Fruit fly (Drosophila melanogaster) whole organism, embryonic: ENCODE measurements around the gene CG3368.

ENCODE experiments used
- Atf3 ChIP-seq: fragments of 200-800 bp; sonication (Bioruptor generic); optimal IDR thresholded peaks from 3 replicates; lab custom pipeline; 2016; ENCODE audit warnings: missing biosample characterization, missing genetic modification characterization
- CG11093 ChIP-seq: fragments of 200-800 bp; sonication (Bioruptor generic); IDR thresholded peaks from 3 replicates; pipeline ENCODE4 v1.3.6; 2022; ENCODE audit warnings: missing biosample characterization, missing genetic modification characterization
- CG12071 ChIP-seq: fragments of 200-800 bp; sonication (Bioruptor generic); optimal IDR thresholded peaks from 3 replicates; lab custom pipeline; 2018; ENCODE audit warnings: missing biosample characterization, mild to moderate bottlenecking, missing genetic modification characterization
- CG13296 ChIP-seq: fragments of 200-800 bp; sonication (Bioruptor generic); optimal IDR thresholded peaks from 3 replicates; lab custom pipeline; 2018; ENCODE audit warnings: missing biosample characterization, mild to moderate bottlenecking, missing genetic modification characterization
- CG13424 ChIP-seq: fragments of 200-800 bp; sonication (Bioruptor generic); optimal IDR thresholded peaks from 2 replicates; lab custom pipeline; 2019; ENCODE audit warnings: missing biosample characterization, mild to moderate bottlenecking, missing genetic modification characterization, moderate library complexity
- CG1792 ChIP-seq: fragments of 200-800 bp; sonication (Bioruptor generic); optimal IDR thresholded peaks from 2 replicates; lab custom pipeline; 2016; ENCODE audit warnings: missing biosample characterization, missing genetic modification characterization
- CG18599 ChIP-seq: fragments of 200-800 bp; sonication (Bioruptor generic); optimal IDR thresholded peaks from 3 replicates; lab custom pipeline; 2017; ENCODE audit warnings: missing biosample characterization, missing genetic modification characterization, mild to moderate bottlenecking, moderate library complexity, missing genetic modification reagents
- CG2129 ChIP-seq: fragments of 200-800 bp; sonication (Bioruptor generic); IDR thresholded peaks from 2 replicates; pipeline ENCODE4 v1.3.6; 2022; ENCODE audit warnings: missing biosample characterization, missing genetic modification characterization; ENCODE audit not compliant: partially characterized antibody
- CG2202 ChIP-seq: fragments of 200-800 bp; sonication (Bioruptor generic); optimal IDR thresholded peaks from 2 replicates; lab custom pipeline; 2018; ENCODE audit warnings: missing biosample characterization, mild to moderate bottlenecking, missing genetic modification characterization
- CG31365 ChIP-seq: fragments of 200-800 bp; sonication (Bioruptor generic); optimal IDR thresholded peaks from 2 replicates; lab custom pipeline; 2018; ENCODE audit warnings: missing biosample characterization, mild to moderate bottlenecking, missing genetic modification characterization
- CG31441 ChIP-seq: fragments of 200-800 bp; sonication (Bioruptor generic); IDR thresholded peaks from 2 replicates; pipeline ENCODE4 v1.3.6; 2022; ENCODE audit warnings: missing biosample characterization, missing genetic modification characterization
- CG32767 ChIP-seq: fragments of 200-800 bp; sonication (Bioruptor generic); IDR thresholded peaks from 2 replicates; pipeline ENCODE4 v1.3.6; 2022; ENCODE audit warnings: missing biosample characterization, missing genetic modification characterization
- CG34376 ChIP-seq: fragments of 200-800 bp; sonication (Bioruptor generic); optimal IDR thresholded peaks from 2 replicates; lab custom pipeline; 2018; ENCODE audit warnings: missing biosample characterization, mild to moderate bottlenecking, missing genetic modification characterization
- CG4360 ChIP-seq: fragments of 200-800 bp; sonication (Bioruptor generic); IDR thresholded peaks from 2 replicates; pipeline ENCODE4 v1.3.6; 2022; ENCODE audit warnings: missing biosample characterization, missing genetic modification characterization
- CG5180 ChIP-seq: fragments of 200-800 bp; sonication (Bioruptor generic); optimal IDR thresholded peaks from 3 replicates; lab custom pipeline; 2017; ENCODE audit warnings: missing biosample characterization, missing genetic modification characterization, mild to moderate bottlenecking, moderate library complexity, missing genetic modification reagents
- CG5245 ChIP-seq: fragments of 200-800 bp; sonication (Bioruptor generic); optimal IDR thresholded peaks from 3 replicates; lab custom pipeline; 2016; ENCODE audit warnings: missing biosample characterization, missing genetic modification characterization
- CG6272 ChIP-seq: fragments of 200-800 bp; sonication (Bioruptor generic); IDR thresholded peaks from 2 replicates; pipeline ENCODE4 v1.3.6; 2022; ENCODE audit warnings: missing biosample characterization, missing genetic modification characterization
- CG6765 ChIP-seq: fragments of 200-800 bp; sonication (Bioruptor generic); optimal IDR thresholded peaks from 3 replicates; lab custom pipeline; 2017; ENCODE audit warnings: missing biosample characterization, mild to moderate bottlenecking, missing genetic modification characterization
- CG7271 ChIP-seq: fragments of 200-800 bp; sonication (Bioruptor generic); optimal IDR thresholded peaks from 2 replicates; lab custom pipeline; 2018; ENCODE audit warnings: missing biosample characterization, mild to moderate bottlenecking, missing genetic modification characterization, moderate library complexity
- CG7556 ChIP-seq: fragments of 200-800 bp; sonication (Bioruptor generic); optimal IDR thresholded peaks from 2 replicates; lab custom pipeline; 2017; ENCODE audit warnings: missing biosample characterization, mild to moderate bottlenecking, missing genetic modification characterization
- CG7786 ChIP-seq: fragments of 200-800 bp; sonication (Bioruptor generic); optimal IDR thresholded peaks from 2 replicates; lab custom pipeline; 2016; ENCODE audit warnings: missing biosample characterization, missing genetic modification characterization
- CG7839 ChIP-seq: fragments of 200-800 bp; sonication (Bioruptor generic); optimal IDR thresholded peaks from 3 replicates; lab custom pipeline; 2018; ENCODE audit warnings: missing biosample characterization, mild to moderate bottlenecking, missing genetic modification characterization, moderate library complexity
- CG8478 ChIP-seq: fragments of >200 bp; optimal IDR thresholded peaks from 2 replicates; lab custom pipeline; 2018
- CTCF ChIP-seq: fragments of 200-800 bp; sonication (Bioruptor generic); optimal IDR thresholded peaks from 2 replicates; lab custom pipeline; 2017; ENCODE audit warnings: missing biosample characterization, mild to moderate bottlenecking, missing genetic modification characterization, moderate library complexity
- GATAe ChIP-seq: fragments of 200-800 bp; sonication (Bioruptor generic); conservative IDR thresholded peaks from 2 replicates; pipeline ENCODE4 v1.3.6; 2022; ENCODE audit warnings: missing biosample characterization, missing genetic modification characterization
- HLH4C ChIP-seq: fragments of 200-800 bp; sonication (Bioruptor generic); IDR thresholded peaks from 3 replicates; pipeline ENCODE4 v1.3.6; 2022; ENCODE audit warnings: missing biosample characterization, missing genetic modification characterization; ENCODE audit not compliant: partially characterized antibody
- HLHmδ ChIP-seq: fragments of 200-800 bp; sonication (Bioruptor generic); optimal IDR thresholded peaks from 2 replicates; lab custom pipeline; 2018; ENCODE audit warnings: missing biosample characterization, mild to moderate bottlenecking, missing genetic modification characterization, moderate library complexity
- Hr51 ChIP-seq, 2 experiments: fragments of 200-800 bp; sonication (Bioruptor generic); optimal IDR thresholded peaks; 2 replicates in 1 of 2; 3 replicates in 1 of 2; lab custom pipeline; 2016 to 2018; ENCODE audit warnings: missing biosample characterization in 2 of 2, missing genetic modification characterization in 2 of 2, mild to moderate bottlenecking in 1 of 2, moderate library complexity in 1 of 2
- Kr ChIP-seq: fragments of 200-800 bp; sonication (Bioruptor generic); optimal IDR thresholded peaks from 2 replicates; lab custom pipeline; 2017; ENCODE audit warnings: missing biosample characterization, mild to moderate bottlenecking, missing genetic modification characterization
- MBD-R2 ChIP-seq: fragments of 200-800 bp; sonication (Bioruptor generic); IDR thresholded peaks from 2 replicates; pipeline ENCODE4 v1.3.6; 2022; ENCODE audit warnings: missing biosample characterization, missing genetic modification characterization
- Nf-YC ChIP-seq: fragments of 200-800 bp; optimal IDR thresholded peaks from 3 replicates; lab custom pipeline; 2019; ENCODE audit warnings: missing biosample characterization, mild to moderate bottlenecking, missing genetic modification characterization, moderate library complexity
- YL-1 ChIP-seq: fragments of 200-800 bp; sonication (Bioruptor generic); optimal IDR thresholded peaks from 3 replicates; lab custom pipeline; 2017; ENCODE audit warnings: missing biosample characterization, mild to moderate bottlenecking, missing genetic modification characterization
- bab2 ChIP-seq: fragments of 200-800 bp; sonication (Bioruptor generic); optimal IDR thresholded peaks from 2 replicates; lab custom pipeline; 2016; ENCODE audit warnings: missing biosample characterization, missing genetic modification characterization
- dmrt11E ChIP-seq: fragments of 200-800 bp; sonication (Bioruptor generic); optimal IDR thresholded peaks from 3 replicates; lab custom pipeline; 2018; ENCODE audit warnings: missing biosample characterization, mild to moderate bottlenecking, missing genetic modification characterization, moderate library complexity
- gfzf ChIP-seq: fragments of 200-800 bp; sonication (Bioruptor generic); optimal IDR thresholded peaks from 2 replicates; lab custom pipeline; 2016; ENCODE audit warnings: missing biosample characterization, mild to moderate bottlenecking, missing genetic modification characterization, moderate library complexity
- gro ChIP-seq: fragments of 200-800 bp; sonication (Bioruptor generic); optimal IDR thresholded peaks from 2 replicates; lab custom pipeline; 2016; ENCODE audit warnings: missing biosample characterization, missing genetic modification characterization
- gsb-n ChIP-seq: fragments of 200-800 bp; sonication (Bioruptor generic); optimal IDR thresholded peaks from 3 replicates; lab custom pipeline; 2018; ENCODE audit warnings: missing biosample characterization, mild to moderate bottlenecking, missing genetic modification characterization
- kay ChIP-seq: fragments of 200-800 bp; sonication (Bioruptor generic); optimal IDR thresholded peaks from 2 replicates; lab custom pipeline; 2016; ENCODE audit warnings: missing biosample characterization, missing genetic modification characterization
- lab ChIP-seq: fragments of 200-800 bp; sonication (Bioruptor generic); optimal IDR thresholded peaks from 3 replicates; lab custom pipeline; 2017; ENCODE audit warnings: missing biosample characterization, missing genetic modification characterization, mild to moderate bottlenecking, moderate library complexity, missing genetic modification reagents
- lov ChIP-seq, 2 experiments: fragments of 200-800 bp in 1 of 2; fragments of >200 bp in 1 of 2; sonication (Bioruptor generic) in 1 of 2; IDR thresholded peaks in 1 of 2; optimal IDR thresholded peaks in 1 of 2; 2 replicates in 1 of 2; 3 replicates in 1 of 2; pipeline versions ENCODE4 v1.3.6 to Lab custom; 2017 to 2022; ENCODE audit warnings: missing biosample characterization in 1 of 2, missing genetic modification characterization in 1 of 2
- nerfin-2 ChIP-seq: fragments of 200-800 bp; sonication (Bioruptor generic); IDR thresholded peaks from 2 replicates; pipeline ENCODE4 v1.3.6; 2022; ENCODE audit warnings: missing biosample characterization, missing genetic modification characterization; ENCODE audit not compliant: partially characterized antibody
- nmo ChIP-seq: fragments of 200-800 bp; sonication (Bioruptor generic); optimal IDR thresholded peaks from 2 replicates; lab custom pipeline; 2018; ENCODE audit warnings: missing biosample characterization, mild to moderate bottlenecking, missing genetic modification characterization, moderate library complexity
- pho ChIP-seq: fragments of 200-800 bp; sonication (Bioruptor generic); optimal IDR thresholded peaks from 2 replicates; lab custom pipeline; 2016; ENCODE audit warnings: missing biosample characterization, missing genetic modification characterization
- psq ChIP-seq: fragments of 200-800 bp; sonication (Bioruptor generic); optimal IDR thresholded peaks from 2 replicates; lab custom pipeline; 2017; ENCODE audit warnings: missing biosample characterization, missing genetic modification characterization
- scrt ChIP-seq: fragments of 200-800 bp; sonication (Bioruptor generic); optimal IDR thresholded peaks from 2 replicates; lab custom pipeline; 2018; ENCODE audit warnings: missing biosample characterization, mild to moderate bottlenecking, missing genetic modification characterization, moderate library complexity
- sim ChIP-seq: fragments of 200-800 bp; sonication (Bioruptor generic); IDR thresholded peaks from 2 replicates; pipeline ENCODE4 v1.3.6; 2022; ENCODE audit warnings: missing biosample characterization, missing genetic modification characterization
- slbo ChIP-seq: fragments of 200-800 bp; sonication (Bioruptor generic); IDR thresholded peaks from 2 replicates; pipeline ENCODE4 v1.3.6; 2022; ENCODE audit warnings: missing biosample characterization, missing genetic modification characterization
- ssp ChIP-seq: fragments of 200-800 bp; sonication (Bioruptor generic); IDR thresholded peaks from 2 replicates; pipeline ENCODE4 v1.3.6; 2022; ENCODE audit warnings: missing biosample characterization, missing genetic modification characterization
- tap ChIP-seq: fragments of 200-800 bp; optimal IDR thresholded peaks from 3 replicates; lab custom pipeline; 2019; ENCODE audit warnings: missing biosample characterization, mild to moderate bottlenecking, missing genetic modification characterization, moderate library complexity
- zen2 ChIP-seq: fragments of 200-800 bp; sonication (Bioruptor generic); IDR thresholded peaks from 3 replicates; pipeline ENCODE4 v1.3.6; 2022; ENCODE audit warnings: missing biosample characterization, missing genetic modification characterization; ENCODE audit not compliant: partially characterized antibody

The CG3368 gene

DNA sequence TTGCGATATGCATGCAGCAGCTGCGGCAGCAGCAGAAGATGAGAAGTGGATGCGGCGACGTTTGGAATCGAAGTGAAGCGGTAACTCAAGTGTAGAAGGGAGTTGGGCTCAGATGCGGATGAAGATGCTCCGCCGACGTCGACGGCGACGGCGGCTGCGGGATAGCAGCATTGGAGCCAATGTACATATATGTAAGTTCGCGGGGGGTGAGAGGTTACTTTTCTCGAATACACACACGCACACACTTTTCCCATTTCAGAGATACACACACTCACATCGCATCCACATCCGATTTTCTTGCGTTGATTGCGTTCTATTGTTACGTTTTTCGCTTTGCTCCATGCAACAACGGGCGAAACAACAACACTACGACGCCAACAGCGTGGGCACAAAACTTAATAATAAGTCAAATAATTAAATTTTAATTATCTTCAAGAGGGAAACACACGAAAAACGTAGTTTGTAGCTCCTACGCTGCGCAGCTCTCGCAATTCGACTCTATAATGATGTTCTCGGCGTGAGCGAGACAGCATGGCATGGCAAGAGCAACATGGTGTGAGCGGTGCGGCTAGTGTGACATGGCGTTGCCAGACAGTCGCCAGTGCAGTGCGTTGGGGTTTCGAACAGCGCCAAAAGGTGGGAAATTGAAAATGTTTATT is 38.7 kb upstream of the CG3368 start, which contains the start of gene CG18766 (continued):
- TF ChIP-seq CG5180 (no peak), gro (GFP tag; lab: Kevin White, UChicago) (peak; percentile 56), CG4360 (GFP tag; lab: Robert Waterston, UW) (no peak), CG12071 (GFP tag; lab: Kevin White, UChicago) (peak; percentile 21), dmrt11E (tag; lab: Kevin White, UChicago) (peak; percentile 7), CG1792 (GFP tag; lab: Kevin White, UChicago) (peak; percentile 5), CG7556 (GFP tag; lab: Kevin White, UChicago) (no peak), CG7839 (tag; lab: Kevin White, UChicago) (no peak), scrt (peak; percentile 99), CG6765 (GFP tag; lab: Kevin White, UChicago) (no peak), pho (GFP tag; lab: Kevin White, UChicago) (peak; percentile 45), zen2 (GFP tag; lab: Robert Waterston, UW) (no peak), CG7271 (tag; lab: Kevin White, UChicago) (no peak), CG32767 (GFP tag; lab: Robert Waterston, UW) (peak; percentile 51), gsb-n (tag; lab: Kevin White, UChicago) (peak; percentile 5), Nf-YC (tag; lab: Kevin White, UChicago) (peak; percentile 73), slbo (GFP tag; lab: Robert Waterston, UW) (peak; percentile 61), CG8478 (lab: Kevin White, UChicago) (peak; percentile 99), MBD-R2 (GFP tag; lab: Robert Waterston, UW) (peak; percentile 83), nerfin-2 (GFP tag; lab: Robert Waterston, UW) (no peak), CTCF (GFP tag; lab: Kevin White, UChicago) (peak; percentile 73), Hr51 (GFP tag; optimal IDR thresholded peaks at IDR 0.05; lab: Kevin White, UChicago) (no peak), HLHmδ (peak; percentile 65), CG7786 (GFP tag; lab: Kevin White, UChicago) (no peak), gfzf (GFP tag; lab: Kevin White, UChicago) (peak; percentile 30), CG34376 (peak; percentile 10), Atf3 (no peak), CG11093 (no peak), CG18599 (peak; percentile 4), lov (optimal IDR thresholded peaks at IDR 0.05; lab: Kevin White, UChicago) (no peak), lov (GFP tag; IDR thresholded peaks at IDR 0.05; lab: Robert Waterston, UW) (0 out of 3 replicates have a peak, but pooled peaks have one; percentile 30), CG5245 (GFP tag; lab: Kevin White, UChicago) (no peak), lab (GFP tag; lab: Kevin White, UChicago) (no peak), GATAe (GFP tag; lab: Robert Waterston, UW) (no peak), ssp (GFP tag; lab: Robert Waterston, UW) (no peak), CG13424 (tag; lab: Kevin White, UChicago) (no peak), sim (GFP tag; lab: Robert Waterston, UW) (no peak), CG31441 (GFP tag; lab: Robert Waterston, UW) (no peak), kay (GFP tag; lab: Kevin White, UChicago) (no peak), CG2129 (GFP tag; lab: Robert Waterston, UW) (no peak), CG6272 (GFP tag; lab: Robert Waterston, UW) (no peak), Kr (GFP tag; lab: Kevin White, UChicago) (no peak), YL-1 (GFP tag; lab: Kevin White, UChicago) (peak; percentile 94), bab2 (no peak), CG13296 (GFP tag; lab: Kevin White, UChicago) (no peak), CG2202 (no peak), psq (no peak), HLH4C (GFP tag; lab: Robert Waterston, UW) (peak; percentile 30; the same call in 1 of the 3 replicates), tap (tag; lab: Kevin White, UChicago) (no peak), nmo (GFP tag; lab: Kevin White, UChicago) (peak; percentile 52), CG31365 (tag; lab: Kevin White, UChicago) (no peak)
